Fruit fly (Drosophila melanogaster): ENCODE results near the gene Gr22d.

The Gr22d gene

dm6 chr2L:1748410-1748809 is 41.8 kb downstream of the Gr22d start:
- no peak for TF ChIP-seq CTCF (optimal IDR thresholded peaks at IDR 0.05)
- TF ChIP-seq CG8478 (optimal IDR thresholded peaks at IDR 0.05), result no peak

- TF ChIP-seq CTCF (optimal IDR thresholded peaks at IDR 0.05), result no peak
- no peak for TF ChIP-seq CG8478 (optimal IDR thresholded peaks at IDR 0.05)
Observed at dm6 chr2L:1743800-1744199, 46.4 kb downstream of the Gr22d start.

- TF ChIP-seq CG8478 (optimal IDR thresholded peaks at IDR 0.05) (no peak), CTCF (optimal IDR thresholded peaks at IDR 0.05) (no peak)
Observed at dm6 chr2L:1740095-1740494, 50.1 kb downstream of the Gr22d start.
